Fruit fly (Drosophila melanogaster) whole organism, embryonic: ENCODE results near the gene clumsy.

Experiments used
- Antp ChIP-seq: fragments of 200-800 bp; sonication (Bioruptor generic); optimal IDR thresholded peaks from 3 replicates; lab custom pipeline; 2016; ENCODE audit warnings: missing biosample characterization, missing genetic modification characterization
- Atf6 ChIP-seq: fragments of 200-800 bp; sonication (Bioruptor generic); IDR thresholded peaks from 2 replicates; pipeline ENCODE4 v1.3.6; 2022; ENCODE audit warnings: missing biosample characterization, missing genetic modification characterization
- Bdp1 ChIP-seq: fragments of 200-800 bp; sonication (Bioruptor generic); optimal IDR thresholded peaks from 3 replicates; lab custom pipeline; 2016; ENCODE audit warnings: missing biosample characterization, missing genetic modification characterization
- Bteb2 ChIP-seq: fragments of 200-800 bp; sonication (Bioruptor generic); optimal IDR thresholded peaks from 2 replicates; lab custom pipeline; 2016; ENCODE audit warnings: missing biosample characterization, missing genetic modification characterization
- CG10267 ChIP-seq: fragments of 200-800 bp; sonication (Bioruptor generic); optimal IDR thresholded peaks from 2 replicates; lab custom pipeline; 2018; ENCODE audit warnings: missing biosample characterization, mild to moderate bottlenecking, missing genetic modification characterization, moderate library complexity
- CG10543 ChIP-seq: fragments of 200-800 bp; sonication (Bioruptor generic); optimal IDR thresholded peaks from 3 replicates; lab custom pipeline; 2017; ENCODE audit warnings: missing biosample characterization, mild to moderate bottlenecking, missing genetic modification characterization, moderate library complexity
- CG11560 ChIP-seq: fragments of 200-800 bp; sonication (Bioruptor generic); IDR thresholded peaks from 3 replicates; pipeline ENCODE4 v1.3.6; 2022; ENCODE audit warnings: missing biosample characterization, missing genetic modification characterization
- CG13624 ChIP-seq: fragments of 200-800 bp; sonication (Bioruptor generic); optimal IDR thresholded peaks from 2 replicates; lab custom pipeline; 2016; ENCODE audit warnings: missing biosample characterization, missing genetic modification characterization
- CG15011 ChIP-seq: fragments of 200-800 bp; sonication (Bioruptor generic); optimal IDR thresholded peaks from 3 replicates; lab custom pipeline; 2018; ENCODE audit warnings: missing biosample characterization, mild to moderate bottlenecking, missing genetic modification characterization
- CG15073 ChIP-seq: fragments of 200-800 bp; sonication (Bioruptor generic); optimal IDR thresholded peaks from 2 replicates; lab custom pipeline; 2016; ENCODE audit warnings: missing biosample characterization, missing genetic modification characterization
- CG1602 ChIP-seq: fragments of 200-800 bp; sonication (Bioruptor generic); optimal IDR thresholded peaks from 3 replicates; lab custom pipeline; 2016; ENCODE audit warnings: missing biosample characterization, missing genetic modification characterization
- CG18619 ChIP-seq: fragments of 200-800 bp; sonication (Bioruptor generic); optimal IDR thresholded peaks from 3 replicates; lab custom pipeline; 2017; ENCODE audit warnings: missing biosample characterization, mild to moderate bottlenecking, missing genetic modification characterization
- CG32532 ChIP-seq: fragments of 200-800 bp; sonication (Bioruptor generic); IDR thresholded peaks from 2 replicates; pipeline ENCODE4 v1.3.6; 2022; ENCODE audit warnings: missing biosample characterization, missing genetic modification characterization
- CG3407 ChIP-seq: fragments of 200-800 bp; sonication (Bioruptor generic); optimal IDR thresholded peaks from 2 replicates; lab custom pipeline; 2018; ENCODE audit warnings: missing biosample characterization, mild to moderate bottlenecking, missing genetic modification characterization
- CG34376 ChIP-seq: fragments of 200-800 bp; sonication (Bioruptor generic); optimal IDR thresholded peaks from 2 replicates; lab custom pipeline; 2018; ENCODE audit warnings: missing biosample characterization, mild to moderate bottlenecking, missing genetic modification characterization
- CG4360 ChIP-seq: fragments of 200-800 bp; sonication (Bioruptor generic); IDR thresholded peaks from 2 replicates; pipeline ENCODE4 v1.3.6; 2022; ENCODE audit warnings: missing biosample characterization, missing genetic modification characterization
- CG4404 ChIP-seq: fragments of 200-800 bp; sonication (Bioruptor generic); IDR thresholded peaks from 2 replicates; pipeline ENCODE4 v1.3.6; 2022; ENCODE audit warnings: missing biosample characterization, missing genetic modification characterization
- CG4730 ChIP-seq: fragments of 200-800 bp; sonication (Bioruptor generic); IDR thresholded peaks from 2 replicates; pipeline ENCODE4 v1.3.6; 2022; ENCODE audit warnings: missing biosample characterization, missing genetic modification characterization
- CG5953 ChIP-seq: fragments of 200-800 bp; sonication (Bioruptor generic); IDR thresholded peaks from 2 replicates; pipeline ENCODE4 v1.3.6; 2022; ENCODE audit warnings: missing biosample characterization, missing genetic modification characterization
- CG6791 ChIP-seq: fragments of 200-800 bp; sonication (Bioruptor generic); IDR thresholded peaks from 3 replicates; pipeline ENCODE4 v1.3.6; 2022; ENCODE audit warnings: missing biosample characterization, missing genetic modification characterization; ENCODE audit not compliant: partially characterized antibody
- CG7839 ChIP-seq: fragments of 200-800 bp; sonication (Bioruptor generic); optimal IDR thresholded peaks from 3 replicates; lab custom pipeline; 2018; ENCODE audit warnings: missing biosample characterization, mild to moderate bottlenecking, missing genetic modification characterization, moderate library complexity
- CG7987 ChIP-seq: fragments of 200-800 bp; sonication (Bioruptor generic); optimal IDR thresholded peaks from 2 replicates; lab custom pipeline; 2018; ENCODE audit warnings: missing biosample characterization, mild to moderate bottlenecking, missing genetic modification characterization, moderate library complexity
- Deaf1 ChIP-seq: fragments of 200-800 bp; optimal IDR thresholded peaks from 3 replicates; lab custom pipeline; 2019; ENCODE audit warnings: missing biosample characterization, mild to moderate bottlenecking, missing genetic modification characterization, moderate library complexity
- Dp ChIP-seq: fragments of 200-800 bp; sonication (Bioruptor generic); optimal IDR thresholded peaks from 2 replicates; lab custom pipeline; 2018; ENCODE audit warnings: missing biosample characterization, mild to moderate bottlenecking, missing genetic modification characterization, moderate library complexity
- HHEX ChIP-seq: fragments of 200-800 bp; sonication (Bioruptor generic); optimal IDR thresholded peaks from 3 replicates; lab custom pipeline; 2017; ENCODE audit warnings: missing biosample characterization, mild to moderate bottlenecking, missing genetic modification characterization, missing genetic modification reagents
- HmgD ChIP-seq: fragments of 200-800 bp; sonication (Bioruptor generic); optimal IDR thresholded peaks from 3 replicates; lab custom pipeline; 2016; ENCODE audit warnings: missing biosample characterization, missing genetic modification characterization
- Hr39 ChIP-seq: fragments of >200 bp; optimal IDR thresholded peaks from 2 replicates; lab custom pipeline; 2017
- Nf-YA ChIP-seq: fragments of 200-800 bp; sonication (Bioruptor generic); IDR thresholded peaks from 2 replicates; pipeline ENCODE4 v1.3.6; 2022; ENCODE audit warnings: missing biosample characterization, missing genetic modification characterization
- Six4 ChIP-seq: fragments of 200-800 bp; sonication (Bioruptor generic); optimal IDR thresholded peaks from 2 replicates; lab custom pipeline; 2016; ENCODE audit warnings: missing biosample characterization, missing genetic modification characterization
- Sry-β ChIP-seq: fragments of 200-800 bp; sonication (Bioruptor generic); optimal IDR thresholded peaks from 2 replicates; lab custom pipeline; 2018; ENCODE audit warnings: missing biosample characterization, mild to moderate bottlenecking, missing genetic modification characterization, moderate library complexity
- Trl ChIP-seq, 3 experiments: fragments of >200 bp in 2 of 3; fragments of 200-800 bp in 1 of 3; sonication (Bioruptor generic) in 1 of 3; optimal IDR thresholded peaks; 2 replicates in 1 of 3; 3 replicates in 2 of 3; lab custom pipeline; 2016 to 2017; ENCODE audit warnings: missing biosample characterization in 1 of 3, missing genetic modification characterization in 1 of 3
- abd-A ChIP-seq: fragments of 200-800 bp; sonication (Bioruptor generic); optimal IDR thresholded peaks from 3 replicates; lab custom pipeline; 2019; ENCODE audit warnings: missing biosample characterization, mild to moderate bottlenecking, missing genetic modification characterization, moderate library complexity
- ash1 ChIP-seq: fragments of 200-800 bp; sonication (Bioruptor generic); optimal IDR thresholded peaks from 2 replicates; lab custom pipeline; 2018; ENCODE audit warnings: missing biosample characterization, mild to moderate bottlenecking, missing genetic modification characterization
- bbx ChIP-seq: fragments of 200-800 bp; sonication (Bioruptor generic); IDR thresholded peaks from 2 replicates; pipeline ENCODE4 v1.3.6; 2022; ENCODE audit warnings: missing biosample characterization, missing genetic modification characterization; ENCODE audit not compliant: partially characterized antibody
- bigmax ChIP-seq: fragments of 200-800 bp; sonication (Bioruptor generic); optimal IDR thresholded peaks from 2 replicates; lab custom pipeline; 2018; ENCODE audit warnings: missing biosample characterization, mild to moderate bottlenecking, missing genetic modification characterization
- cwo ChIP-seq: fragments of 200-800 bp; sonication (Bioruptor generic); optimal IDR thresholded peaks from 3 replicates; lab custom pipeline; 2017; ENCODE audit warnings: missing biosample characterization, missing genetic modification characterization, mild to moderate bottlenecking, moderate library complexity, missing genetic modification reagents
- gcm ChIP-seq: fragments of 200-800 bp; sonication (Bioruptor generic); optimal IDR thresholded peaks from 2 replicates; lab custom pipeline; 2019; ENCODE audit warnings: missing biosample characterization, mild to moderate bottlenecking, missing genetic modification characterization, moderate library complexity
- hbn ChIP-seq: fragments of 200-800 bp; sonication (Bioruptor generic); IDR thresholded peaks from 2 replicates; pipeline ENCODE4 v1.3.6; 2022; ENCODE audit warnings: missing biosample characterization, missing genetic modification characterization; ENCODE audit not compliant: partially characterized antibody
- her ChIP-seq: fragments of 200-800 bp; sonication (Bioruptor generic); optimal IDR thresholded peaks from 2 replicates; lab custom pipeline; 2016; ENCODE audit warnings: missing biosample characterization, missing genetic modification characterization
- hkb ChIP-seq, 2 experiments: fragments of 200-800 bp in 1 of 2; fragments of >200 bp in 1 of 2; sonication (Bioruptor generic) in 1 of 2; IDR thresholded peaks in 1 of 2; optimal IDR thresholded peaks in 1 of 2; 2 replicates each; pipeline versions ENCODE4 v1.3.6 to Lab custom; 2017 to 2022; ENCODE audit warnings: missing biosample characterization in 1 of 2, missing genetic modification characterization in 1 of 2
- hth ChIP-seq: fragments of >200 bp; optimal IDR thresholded peaks from 2 replicates; lab custom pipeline; 2017; ENCODE audit warnings: inconsistent platforms
- jigr1 ChIP-seq: fragments of 200-800 bp; sonication (Bioruptor generic); IDR thresholded peaks from 3 replicates; pipeline ENCODE4 v1.3.6; 2022; ENCODE audit warnings: missing biosample characterization, missing genetic modification characterization
- ken ChIP-seq: fragments of 200-800 bp; sonication (Bioruptor generic); IDR thresholded peaks from 3 replicates; pipeline ENCODE4 v1.3.6; 2022; ENCODE audit warnings: missing biosample characterization, missing genetic modification characterization
- pita ChIP-seq: fragments of 200-800 bp; sonication (Bioruptor generic); optimal IDR thresholded peaks from 2 replicates; lab custom pipeline; 2017; ENCODE audit warnings: missing biosample characterization, mild to moderate bottlenecking, missing genetic modification characterization
- pros ChIP-seq: fragments of 200-800 bp; sonication (Bioruptor generic); optimal IDR thresholded peaks from 3 replicates; lab custom pipeline; 2019; ENCODE audit warnings: missing biosample characterization, mild to moderate bottlenecking, missing genetic modification characterization, moderate library complexity
- sr ChIP-seq: fragments of 200-800 bp; sonication (Bioruptor generic); IDR thresholded peaks from 3 replicates; pipeline ENCODE4 v1.3.6; 2022; ENCODE audit warnings: missing biosample characterization, missing genetic modification characterization
- ssp ChIP-seq: fragments of 200-800 bp; sonication (Bioruptor generic); IDR thresholded peaks from 2 replicates; pipeline ENCODE4 v1.3.6; 2022; ENCODE audit warnings: missing biosample characterization, missing genetic modification characterization
- vnd ChIP-seq: fragments of 200-800 bp; sonication (Bioruptor generic); IDR thresholded peaks from 3 replicates; pipeline ENCODE4 v1.3.6; 2022; ENCODE audit warnings: missing biosample characterization, missing genetic modification characterization; ENCODE audit not compliant: partially characterized antibody
- wdn ChIP-seq: fragments of 200-800 bp; sonication (Bioruptor generic); IDR thresholded peaks from 2 replicates; pipeline ENCODE4 v1.3.6; 2022; ENCODE audit warnings: missing biosample characterization, missing genetic modification characterization

The clumsy gene

DNA sequence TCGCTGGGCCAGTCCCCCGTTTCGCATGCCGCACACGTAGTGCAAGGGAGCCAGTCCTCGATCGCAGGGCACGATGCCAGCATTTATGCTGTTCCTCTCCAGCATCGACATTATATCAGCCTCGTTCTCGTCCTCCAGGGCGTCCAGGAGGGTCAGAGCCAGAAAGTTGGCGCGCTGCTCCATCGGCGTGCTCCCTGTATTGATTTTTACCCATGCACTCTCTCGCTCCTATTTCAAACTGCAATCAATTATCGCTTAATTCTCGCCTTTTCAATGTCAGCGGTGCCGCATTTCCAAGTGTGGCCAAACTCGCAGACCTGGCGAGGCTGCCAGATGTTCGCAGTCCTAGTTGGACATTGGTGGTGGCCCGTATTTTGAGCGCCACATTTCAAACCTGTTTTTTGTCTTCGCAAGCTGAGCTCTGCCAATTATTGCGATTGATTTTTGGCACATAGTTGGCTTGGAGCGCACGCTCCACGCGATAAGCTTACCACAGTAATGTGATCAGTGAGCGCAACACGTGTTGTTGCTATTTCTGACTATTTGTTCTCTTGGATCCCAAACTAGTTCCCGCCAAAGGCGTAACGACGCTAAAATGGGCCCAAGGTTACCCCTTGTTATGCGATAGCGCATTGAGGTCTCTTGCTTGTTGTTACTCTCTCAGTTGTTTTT lies 12.1 kb downstream of the clumsy start, which contains the start of gene CG8679 (continued):
- TF ChIP-seq cwo (GFP tag; lab: Kevin White, UChicago) (peak; percentile 84), Hr39 (lab: Kevin White, UChicago) (no peak), sr (no peak), hbn (GFP tag; lab: Robert Waterston, UW) (no peak), CG15011 (GFP tag; lab: Kevin White, UChicago) (no peak), Deaf1 (tag; lab: Kevin White, UChicago) (no peak), abd-A (tag; lab: Kevin White, UChicago) (no peak), Nf-YA (GFP tag; lab: Robert Waterston, UW) (no peak), CG7839 (tag; lab: Kevin White, UChicago) (no peak), Trl (optimal IDR thresholded peaks at IDR 0.05; lab: Kevin White, UChicago) (peak in 1 of 2 experiments; percentile 48), Trl (GFP tag; optimal IDR thresholded peaks at IDR 0.05; lab: Kevin White, UChicago) (no peak), CG11560 (tag; lab: Robert Waterston, UW) (no peak), CG32532 (no peak), CG4404 (no peak), bigmax (GFP tag; lab: Kevin White, UChicago) (peak; percentile 42), bbx (GFP tag; lab: Robert Waterston, UW) (peak; percentile 29; the same call in 1 of the 2 replicates), jigr1 (GFP tag; lab: Robert Waterston, UW) (no peak), CG1602 (GFP tag; lab: Kevin White, UChicago) (no peak), gcm (GFP tag; lab: Kevin White, UChicago) (no peak), Bdp1 (GFP tag; lab: Kevin White, UChicago) (no peak), hkb (optimal IDR thresholded peaks at IDR 0.05; lab: Kevin White, UChicago) (no peak), hkb (GFP tag; IDR thresholded peaks at IDR 0.05; lab: Robert Waterston, UW) (peak; percentile 21; the same call in 1 of the 2 replicates), ash1 (GFP tag; lab: Kevin White, UChicago) (peak; percentile 5), Sry-β (peak; percentile 63), CG3407 (GFP tag; lab: Kevin White, UChicago) (no peak), hth (lab: Kevin White, UChicago) (no peak), Dp (peak; percentile 95), ssp (GFP tag; lab: Robert Waterston, UW) (no peak), CG18619 (GFP tag; lab: Kevin White, UChicago) (no peak), Six4 (GFP tag; lab: Kevin White, UChicago) (no peak), CG34376 (peak; percentile 77), Antp (no peak), Bteb2 (GFP tag; lab: Kevin White, UChicago) (no peak), CG10543 (GFP tag; lab: Kevin White, UChicago) (peak; percentile 55), CG4360 (GFP tag; lab: Robert Waterston, UW) (0 out of 2 replicates have a peak, but pooled peaks have one; percentile 26), CG6791 (GFP tag; lab: Robert Waterston, UW) (no peak), CG7987 (GFP tag; lab: Kevin White, UChicago) (no peak), vnd (GFP tag; lab: Robert Waterston, UW) (no peak), CG13624 (GFP tag; lab: Kevin White, UChicago) (peak; percentile 1), pros (GFP tag; lab: Kevin White, UChicago) (no peak), HmgD (GFP tag; lab: Kevin White, UChicago) (no peak), CG5953 (no peak), wdn (no peak), her (GFP tag; lab: Kevin White, UChicago) (peak; percentile 14), HHEX (no peak), CG4730 (GFP tag; lab: Robert Waterston, UW) (no peak), CG15073 (GFP tag; lab: Kevin White, UChicago) (no peak), Atf6 (GFP tag; lab: Robert Waterston, UW) (peak; percentile 10; the same call in 1 of the 2 replicates), CG10267 (tag; lab: Kevin White, UChicago) (peak; percentile 44), ken (GFP tag; lab: Robert Waterston, UW) (no peak), pita (GFP tag; lab: Kevin White, UChicago) (no peak)
